Worm (Caenorhabditis elegans): Measurements from ENCODE around the gene clec-223.

ce11 chrV:11307781-11308180, 34.8 kb downstream of the clec-223 start:
- TF ChIP-seq lin-13 (GFP tag; optimal IDR thresholded peaks at IDR 0.05), result no peak
- no peak for TF ChIP-seq egl-27 (tag; optimal IDR thresholded peaks at IDR 0.05)
- no peak for TF ChIP-seq elt-1 (tag; optimal IDR thresholded peaks at IDR 0.05)
- TF ChIP-seq R02D3.7 (tag; optimal IDR thresholded peaks at IDR 0.05), result no peak
- TF ChIP-seq nhr-77 (tag; optimal IDR thresholded peaks at IDR 0.05), result no peak
- TF ChIP-seq ztf-4 (tag; optimal IDR thresholded peaks at IDR 0.05), result no peak
- TF ChIP-seq unc-55 (GFP tag; optimal IDR thresholded peaks at IDR 0.05), result no peak
- TF ChIP-seq blmp-1 (tag; optimal IDR thresholded peaks at IDR 0.05; ENCODE audit: insufficient read depth), result no peak
